Worm (Caenorhabditis elegans) whole organism, midembryonic: ENCODE measurements around the gene ZK637.12.

Experiments
- T22C8.4 ChIP-seq: fragments of 200-800 bp; sonication (Bioruptor generic); IDR thresholded peaks from 2 replicates; pipeline ENCODE4 v1.3.6; 2022; ENCODE audit warnings: missing genetic modification characterization, missing compliant biosample characterization
- cog-1 ChIP-seq: sonication (generic microtip); optimal IDR thresholded peaks from 2 replicates; lab custom pipeline; 2016; ENCODE audit warnings: missing genetic modification characterization, missing compliant biosample characterization
- flt-1 ChIP-seq: fragments of 200-800 bp; sonication (Bioruptor generic); IDR thresholded peaks from 2 replicates; pipeline ENCODE4 v1.3.6; 2022; ENCODE audit warnings: missing genetic modification characterization, missing compliant biosample characterization
- klf-2 ChIP-seq: fragments of 200-800 bp; sonication (Bioruptor generic); conservative IDR thresholded peaks from 2 replicates; pipeline ENCODE4 v1.3.6; 2022; ENCODE audit warnings: missing genetic modification reagents, missing genetic modification characterization, missing compliant biosample characterization
- med-1 ChIP-seq: sonication (generic microtip); optimal IDR thresholded peaks from 2 replicates; lab custom pipeline; 2017; ENCODE audit warnings: missing genetic modification characterization, mild to moderate bottlenecking, missing compliant biosample characterization, antibody characterized with exemption, missing genetic modification reagents; ENCODE audit not compliant: insufficient read depth
- ref-1 ChIP-seq: fragments of 200-800 bp; sonication (Bioruptor generic); conservative IDR thresholded peaks from 2 replicates; pipeline ENCODE4 v1.3.6; 2022; ENCODE audit warnings: missing genetic modification reagents, missing genetic modification characterization, missing compliant biosample characterization
- tab-1 ChIP-seq: fragments of 200-800 bp; sonication (Bioruptor generic); IDR thresholded peaks from 2 replicates; pipeline ENCODE4 v1.3.6; 2022; ENCODE audit warnings: missing genetic modification characterization, missing compliant biosample characterization
- ztf-23 ChIP-seq: fragments of 200-800 bp; sonication (Bioruptor generic); IDR thresholded peaks from 2 replicates; pipeline ENCODE4 v1.3.6; 2022; ENCODE audit warnings: missing genetic modification reagents, missing genetic modification characterization, missing compliant biosample characterization
- ztf-29 ChIP-seq: fragments of 200-800 bp; sonication (Bioruptor generic); IDR thresholded peaks from 2 replicates; pipeline ENCODE4 v1.3.6; 2022; ENCODE audit warnings: missing genetic modification reagents, missing genetic modification characterization, missing compliant biosample characterization

Gene ZK637.12

DNA sequence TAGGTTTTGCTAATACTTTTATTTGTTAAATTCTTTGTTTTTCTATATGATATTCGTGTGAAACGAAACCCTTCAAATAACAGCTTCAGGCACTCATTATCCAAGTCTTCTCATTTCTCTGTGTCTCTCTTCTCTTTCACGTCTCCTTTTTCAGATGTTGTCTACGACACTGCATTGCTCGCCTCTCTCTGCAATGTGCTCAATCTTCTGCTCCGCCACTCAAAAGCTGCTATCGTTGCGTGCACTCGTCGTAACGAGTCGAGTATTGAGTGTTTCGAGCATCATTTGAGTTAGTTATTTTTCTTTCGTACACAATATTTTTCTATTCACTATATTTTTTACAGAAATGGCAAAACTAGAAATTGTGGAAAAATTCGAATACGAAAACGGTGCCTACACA, 49.1 kb downstream of the ZK637.12 start:
- no peak for TF ChIP-seq ztf-23 (GFP tag; lab: Robert Waterston, UW)
- TF ChIP-seq T22C8.4 (GFP tag; lab: Robert Waterston, UW), result no peak
- no peak for TF ChIP-seq ztf-29
- TF ChIP-seq cog-1 (tag; lab: Kevin White, UChicago), result no peak

- TF ChIP-seq ztf-23 (GFP tag; lab: Robert Waterston, UW) (no peak), cog-1 (tag; lab: Kevin White, UChicago) (no peak), med-1 (GFP tag; lab: Kevin White, UChicago) (no peak), klf-2 (GFP tag; lab: Robert Waterston, UW) (no peak), ztf-29 (no peak), ref-1 (no peak)
Measured at ce11 chrIII:8973826-8974225, 49.8 kb downstream of the ZK637.12 start, which contains the start of gene R08D7.5. R08D7.5 (plus strand) TSS chrIII:8974126.

ce11 chrIII:8974835-8975234, 50.8 kb downstream of the ZK637.12 start:
- TF ChIP-seq tab-1 (GFP tag; lab: Robert Waterston, UW), result no peak
- TF ChIP-seq ztf-23 (GFP tag; lab: Robert Waterston, UW), result no peak
- no peak for TF ChIP-seq flt-1
- TF ChIP-seq med-1 (GFP tag; lab: Kevin White, UChicago), result no peak
- no peak for TF ChIP-seq klf-2 (GFP tag; lab: Robert Waterston, UW)
- no peak for TF ChIP-seq T22C8.4 (GFP tag; lab: Robert Waterston, UW)
- TF ChIP-seq cog-1 (tag; lab: Kevin White, UChicago), result no peak
- no peak for TF ChIP-seq ref-1
- TF ChIP-seq ztf-29, result no peak
